Worm (Caenorhabditis elegans) whole organism, mixed stage, embryonic: ENCODE measurements around the gene nas-15.

ENCODE experiments used
- bed-3 ChIP-seq: fragments of 200-800 bp; sonication (Bioruptor generic); optimal IDR thresholded peaks from 3 replicates; lab custom pipeline; 2018; ENCODE audit warnings: mild to moderate bottlenecking, missing genetic modification characterization, moderate library complexity, missing compliant biosample characterization
- drap-1 ChIP-seq: fragments of 200-800 bp; sonication (Bioruptor generic); optimal IDR thresholded peaks from 3 replicates; lab custom pipeline; 2018; ENCODE audit warnings: mild to moderate bottlenecking, missing genetic modification characterization, missing compliant biosample characterization
- lin-13 ChIP-seq: fragments of 150-350 bp; optimal IDR thresholded peaks from 2 replicates; lab custom pipeline; 2014; ENCODE audit warnings: missing biosample characterization, missing genetic modification characterization
- nhr-12 ChIP-seq: fragments of 150-350 bp; optimal IDR thresholded peaks from 2 replicates; lab custom pipeline; 2014; ENCODE audit warnings: missing biosample characterization, missing genetic modification characterization
- nhr-237 ChIP-seq: fragments of 150-350 bp; optimal IDR thresholded peaks from 2 replicates; lab custom pipeline; 2014; ENCODE audit warnings: missing biosample characterization, missing genetic modification characterization
- nhr-28 ChIP-seq: fragments of 150-350 bp; optimal IDR thresholded peaks from 2 replicates; lab custom pipeline; 2014; ENCODE audit warnings: missing biosample characterization, missing genetic modification characterization
- nhr-76 ChIP-seq: sonication (generic microtip); optimal IDR thresholded peaks from 2 replicates; lab custom pipeline; 2017; ENCODE audit warnings: missing biosample characterization, missing genetic modification characterization
- pha-4 ChIP-seq: fragments of 150-350 bp; optimal IDR thresholded peaks from 2 replicates; lab custom pipeline; 2018; ENCODE audit warnings: missing biosample characterization, missing genetic modification reagents, missing genetic modification characterization
- snpc-4 ChIP-seq: fragments of 150-350 bp; optimal IDR thresholded peaks from 2 replicates; lab custom pipeline; 2014; ENCODE audit warnings: missing biosample characterization, missing genetic modification characterization
- unc-62 ChIP-seq: fragments of 150-350 bp; optimal IDR thresholded peaks from 2 replicates; lab custom pipeline; 2014; ENCODE audit warnings: missing biosample characterization, missing genetic modification reagents, missing genetic modification characterization
- zip-8 ChIP-seq: fragments of 150-350 bp; optimal IDR thresholded peaks from 2 replicates; lab custom pipeline; 2014; ENCODE audit warnings: missing biosample characterization, missing genetic modification characterization

- no peak for TF ChIP-seq snpc-4 (tag; lab: Kevin White, UChicago)
- no peak for TF ChIP-seq nhr-28 (tag; lab: Kevin White, UChicago)
- TF ChIP-seq zip-8 (tag; lab: Kevin White, UChicago) = no peak
- no peak for TF ChIP-seq nhr-12
- TF ChIP-seq nhr-237 (tag; lab: Kevin White, UChicago) = no peak
- TF ChIP-seq unc-62 = no peak
- no peak for TF ChIP-seq bed-3 (GFP tag; lab: Kevin White, UChicago)
- TF ChIP-seq pha-4 (tag; lab: Kevin White, UChicago) = no peak
- TF ChIP-seq lin-13 (tag; lab: Kevin White, UChicago) = no peak
- no peak for TF ChIP-seq drap-1 (GFP tag; lab: Kevin White, UChicago)
- no peak for TF ChIP-seq nhr-76 (tag; lab: Kevin White, UChicago)
These were observed 51.1 kb downstream of the nas-15 start, which contains the start of gene wdr-54 for ce11 chrX:828603-829002.
